Fruit fly (Drosophila melanogaster): ENCODE results near the gene Mrtf.

The Mrtf gene

DNA sequence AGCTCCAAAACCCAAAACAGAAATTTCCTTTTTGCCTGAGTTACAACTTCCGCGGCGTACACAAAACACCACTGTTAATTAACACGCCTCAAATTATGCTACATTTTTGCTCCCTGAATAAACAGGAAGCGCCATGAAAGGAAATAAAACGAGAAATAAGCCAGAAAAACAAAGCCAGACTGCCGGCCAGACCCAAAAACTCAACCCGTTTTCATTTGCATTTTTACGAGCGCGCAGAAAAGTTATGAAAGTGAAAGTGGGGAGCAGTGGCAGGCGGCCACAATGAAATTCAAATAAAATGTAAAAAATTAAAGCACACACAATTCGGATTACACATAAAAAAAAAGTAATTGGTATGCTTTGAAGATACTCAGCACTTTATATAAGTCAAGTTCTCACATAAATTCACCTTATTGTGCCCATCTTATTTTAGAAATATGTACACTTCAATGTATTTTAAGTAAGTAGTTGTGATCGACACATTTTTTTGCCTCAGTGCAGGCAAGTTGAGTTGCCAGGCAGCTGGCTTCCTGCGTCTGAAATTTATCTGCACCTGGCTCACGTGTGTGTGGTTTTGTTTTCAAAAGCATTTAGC, 29.1 kb upstream of the Mrtf start:
- no peak for TF ChIP-seq Dll (optimal IDR thresholded peaks at IDR 0.05)
- no peak for TF ChIP-seq CG8478 (optimal IDR thresholded peaks at IDR 0.05)
- TF ChIP-seq pan (optimal IDR thresholded peaks at IDR 0.05), result no peak
- no peak for TF ChIP-seq usp (GFP tag; optimal IDR thresholded peaks at IDR 0.05)
- no peak for TF ChIP-seq EcR (GFP tag; optimal IDR thresholded peaks at IDR 0.05)
- TF ChIP-seq psq (optimal IDR thresholded peaks at IDR 0.05), result no peak

DNA sequence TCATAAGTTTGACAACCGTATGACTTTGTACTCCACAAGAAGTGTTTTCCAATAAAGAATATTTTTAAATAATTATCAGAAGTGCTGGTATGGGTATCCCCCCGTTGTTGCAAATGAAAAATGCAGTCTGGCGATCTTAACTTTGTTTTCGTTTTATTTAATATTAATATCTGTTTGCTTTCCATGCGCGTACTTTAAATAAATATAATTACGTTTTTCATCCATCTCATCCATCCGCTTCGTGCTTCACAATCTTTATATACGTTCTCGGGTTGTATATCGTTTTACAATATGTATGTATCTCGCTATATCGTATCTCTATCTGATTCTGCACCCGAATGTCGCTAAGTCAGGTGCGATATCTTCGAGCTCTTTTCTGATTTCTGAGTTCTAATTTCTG, 19.6 kb upstream of the Mrtf start:
- TF ChIP-seq CG8478 (optimal IDR thresholded peaks at IDR 0.05) (no peak), pan (optimal IDR thresholded peaks at IDR 0.05) (no peak), usp (GFP tag; optimal IDR thresholded peaks at IDR 0.05) (no peak), psq (optimal IDR thresholded peaks at IDR 0.05) (no peak), EcR (GFP tag; optimal IDR thresholded peaks at IDR 0.05) (no peak), Dll (optimal IDR thresholded peaks at IDR 0.05) (no peak)

DNA sequence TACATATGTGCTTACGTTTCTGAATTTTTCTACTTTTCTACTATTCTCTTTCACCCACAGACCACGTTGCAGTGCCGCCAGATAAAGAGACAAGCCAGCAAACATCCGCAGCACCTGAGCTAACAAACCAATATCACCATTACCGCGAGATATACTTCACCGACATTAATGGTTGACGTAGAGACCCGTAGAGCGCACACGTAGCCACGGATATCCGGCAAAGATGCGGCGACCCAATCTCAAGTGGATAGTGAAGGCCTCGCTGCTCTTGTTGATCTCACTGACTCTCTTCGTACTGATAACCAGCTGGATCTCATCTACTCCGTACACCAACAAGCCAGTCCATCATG, 16.3 kb upstream of the Mrtf start:
- no peak for TF ChIP-seq Dll (optimal IDR thresholded peaks at IDR 0.05)
- no peak for TF ChIP-seq CG8478 (optimal IDR thresholded peaks at IDR 0.05)
- TF ChIP-seq EcR (GFP tag; optimal IDR thresholded peaks at IDR 0.05), result no peak
- TF ChIP-seq usp (GFP tag; optimal IDR thresholded peaks at IDR 0.05), result no peak
- no peak for TF ChIP-seq psq (optimal IDR thresholded peaks at IDR 0.05)
- no peak for TF ChIP-seq pan (optimal IDR thresholded peaks at IDR 0.05)

DNA sequence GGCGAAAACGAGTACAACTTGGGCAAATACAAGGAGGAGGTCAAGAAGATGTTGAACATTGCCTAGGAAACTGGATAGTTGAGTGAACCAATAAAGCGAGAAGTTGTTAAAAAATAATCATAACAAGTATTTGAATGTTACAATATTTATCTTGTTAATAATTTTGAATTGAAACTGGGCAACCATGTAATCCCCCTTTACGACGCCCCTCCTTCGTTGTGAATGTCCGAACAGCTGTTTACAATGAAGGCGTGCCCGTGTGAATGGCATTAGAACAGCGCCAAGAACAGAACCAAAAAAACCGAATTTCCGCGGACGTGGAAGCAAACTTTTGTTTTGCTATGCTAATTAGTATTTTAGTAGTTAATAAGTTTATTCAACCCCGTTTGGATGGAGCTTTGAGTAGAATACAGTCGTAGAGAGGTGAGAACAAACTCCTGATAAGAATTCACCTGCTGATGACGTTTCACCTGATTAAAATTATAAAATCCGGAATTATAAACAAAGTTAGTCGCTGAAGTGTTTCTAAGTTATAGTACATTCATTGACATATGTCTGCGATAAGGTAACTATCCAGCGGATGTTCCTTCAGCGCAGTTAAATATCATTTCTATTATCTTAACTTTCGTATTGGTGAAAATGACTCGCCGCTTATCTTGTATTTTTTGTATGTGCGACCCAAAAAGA, 15.8 kb upstream of the Mrtf start, which contains the start of gene Pgant6:
TSS of gene Pgant6 (plus strand) at position 265 of the 687 bp plus-strand sequence.
- TF ChIP-seq Dll (optimal IDR thresholded peaks at IDR 0.05), result no peak
- no peak for TF ChIP-seq CG8478 (optimal IDR thresholded peaks at IDR 0.05)
- no peak for TF ChIP-seq psq (optimal IDR thresholded peaks at IDR 0.05)
- TF ChIP-seq pan (optimal IDR thresholded peaks at IDR 0.05), result no peak
- TF ChIP-seq usp (GFP tag; optimal IDR thresholded peaks at IDR 0.05), result no peak
- TF ChIP-seq EcR (GFP tag; optimal IDR thresholded peaks at IDR 0.05), result no peak

DNA sequence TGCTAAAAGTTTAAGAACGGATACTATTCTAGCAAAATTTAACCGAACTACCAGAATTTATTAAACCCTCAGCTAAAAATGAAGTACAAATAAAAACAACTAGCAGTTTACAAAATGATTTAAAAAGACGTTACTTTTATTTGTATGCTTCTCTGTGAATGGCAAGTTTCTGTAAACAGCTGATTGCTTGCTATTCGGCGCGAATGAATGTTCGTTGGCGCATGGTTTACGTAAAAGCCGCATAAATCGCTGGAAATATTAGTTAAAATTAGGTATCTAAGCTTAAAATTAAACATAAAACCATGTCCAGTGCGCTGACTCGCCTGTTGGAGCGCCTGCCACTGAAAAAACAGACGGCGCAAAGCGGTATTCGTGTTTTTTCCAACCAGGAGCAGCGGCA, 14.4 kb upstream of the Mrtf start, which contains the start of gene mRpS35:
TSS of gene mRpS35 (plus strand) at position 189 of the 400 bp plus-strand sequence.
- no peak for TF ChIP-seq psq (optimal IDR thresholded peaks at IDR 0.05)
- TF ChIP-seq usp (GFP tag; optimal IDR thresholded peaks at IDR 0.05), result no peak
- no peak for TF ChIP-seq pan (optimal IDR thresholded peaks at IDR 0.05)
- no peak for TF ChIP-seq Dll (optimal IDR thresholded peaks at IDR 0.05)
- no peak for TF ChIP-seq CG8478 (optimal IDR thresholded peaks at IDR 0.05)
- no peak for TF ChIP-seq EcR (GFP tag; optimal IDR thresholded peaks at IDR 0.05)

DNA sequence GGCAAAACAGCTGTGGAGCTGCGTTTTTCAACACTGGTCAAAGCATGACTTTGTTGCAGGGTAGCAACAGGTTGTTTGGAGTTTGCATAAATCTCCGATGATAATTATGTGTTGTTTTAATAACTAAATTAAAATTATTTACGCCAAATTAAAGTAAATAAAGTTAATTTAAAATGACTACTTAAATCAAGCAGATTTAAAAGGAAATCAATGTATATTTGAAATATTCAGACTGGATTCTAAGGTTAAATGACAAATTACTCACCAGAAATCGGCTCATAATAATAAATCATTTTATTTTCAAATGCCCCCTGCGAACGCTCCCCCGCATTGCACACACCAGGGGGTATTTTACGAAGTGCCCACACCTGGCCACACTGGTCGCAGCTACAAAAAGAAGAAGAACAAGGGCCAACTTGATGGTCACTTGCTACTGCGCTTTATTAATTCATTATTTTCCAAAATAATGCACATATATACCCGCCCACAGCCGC, 7.7 kb upstream of the Mrtf start, which contains the start of the genes CG12093 and Atg2:
TSS of gene CG12093 (minus strand) at position 40 of the 494 bp plus-strand sequence.
TSS of gene Atg2 (plus strand) at position 371 of the 494 bp plus-strand sequence.
- TF ChIP-seq pan (optimal IDR thresholded peaks at IDR 0.05) (peak; percentile 87), usp (GFP tag; optimal IDR thresholded peaks at IDR 0.05) (no peak)

DNA sequence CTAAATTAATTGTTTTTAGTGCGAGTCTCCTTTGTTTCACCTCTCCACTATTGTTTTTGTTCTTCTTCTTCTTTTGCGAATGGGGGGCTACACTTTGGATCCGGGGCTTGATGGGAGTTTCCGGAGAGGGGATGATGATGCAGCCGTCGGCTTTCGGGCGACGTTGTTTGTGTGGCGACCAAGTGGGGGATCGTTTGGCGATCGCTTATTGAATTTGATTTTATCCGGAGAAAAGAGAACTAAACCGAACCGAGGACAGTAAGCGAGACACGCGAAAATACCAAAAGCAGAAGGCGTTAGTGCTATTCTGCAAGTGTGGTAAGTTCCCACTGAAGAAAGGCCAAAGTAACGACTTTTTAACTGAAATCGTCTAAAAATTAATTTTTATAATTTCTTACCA, 5.7 kb upstream of the Mrtf start, which contains the start of gene AhcyL1:
TSS of gene AhcyL1 (minus strand) at position 281 of the 400 bp plus-strand sequence.
- TF ChIP-seq CG8478 (optimal IDR thresholded peaks at IDR 0.05) (no peak), Dll (optimal IDR thresholded peaks at IDR 0.05) (no peak), psq (optimal IDR thresholded peaks at IDR 0.05) (no peak)

DNA sequence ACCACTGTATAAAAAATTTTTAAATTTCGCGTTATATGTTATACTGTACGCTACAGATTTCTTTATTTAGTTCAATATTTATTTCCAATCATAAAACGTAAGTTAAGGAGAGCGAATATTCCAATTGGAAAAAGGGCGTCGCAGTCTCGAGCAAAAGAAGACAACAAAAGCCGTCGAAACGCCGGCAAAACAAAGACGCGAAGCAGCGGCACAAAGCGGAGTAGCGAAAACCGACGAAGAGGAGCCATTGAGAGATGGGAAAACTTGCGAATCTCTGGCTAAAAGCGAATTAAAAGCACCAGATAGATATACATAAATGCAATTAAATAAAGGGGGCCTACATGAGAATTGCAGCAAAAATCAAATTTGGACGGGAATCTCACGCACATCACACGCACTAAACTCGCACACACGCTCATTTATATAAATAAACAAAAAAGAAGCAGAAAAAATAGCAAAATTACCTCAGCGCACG, 505 bp downstream of the Mrtf start:
- TF ChIP-seq psq (optimal IDR thresholded peaks at IDR 0.05), result peak; percentile 23
- TF ChIP-seq EcR (GFP tag; optimal IDR thresholded peaks at IDR 0.05), result no peak
- no peak for TF ChIP-seq CG8478 (optimal IDR thresholded peaks at IDR 0.05)

DNA sequence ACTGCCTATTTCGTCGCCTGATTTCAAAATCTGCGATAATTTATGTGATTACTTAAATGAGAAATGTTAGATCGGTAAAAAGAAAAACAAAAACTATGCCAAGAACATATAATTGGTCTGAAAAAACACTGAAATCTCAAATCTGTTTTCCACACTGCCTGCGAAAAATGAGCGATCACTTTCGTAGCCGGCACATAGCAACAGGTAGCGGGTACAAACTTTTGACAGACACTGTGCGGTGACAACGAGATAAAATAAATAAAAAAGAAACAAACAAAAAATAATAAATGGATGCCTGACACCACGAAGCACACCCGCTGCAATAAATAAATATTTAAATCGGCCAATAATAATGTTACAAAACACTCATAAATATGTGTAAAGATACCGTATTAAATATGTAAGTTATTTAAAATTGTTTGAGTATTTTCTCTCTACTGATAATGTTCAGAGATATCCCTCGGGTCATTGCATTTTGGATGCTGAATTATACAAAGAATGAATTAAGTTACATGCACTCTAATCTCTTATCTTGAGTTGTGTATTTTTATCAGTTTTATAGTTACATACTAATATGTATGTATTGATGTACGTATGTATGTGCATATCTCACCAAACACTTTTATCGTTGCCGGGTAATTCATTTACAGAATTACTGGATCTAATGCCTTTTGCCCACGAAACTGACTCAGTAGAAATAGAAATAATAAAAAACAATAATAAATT, 1.2 kb downstream of the Mrtf start:
- TF ChIP-seq usp (GFP tag; optimal IDR thresholded peaks at IDR 0.05), result no peak
- TF ChIP-seq psq (optimal IDR thresholded peaks at IDR 0.05), result no peak
- TF ChIP-seq Dll (optimal IDR thresholded peaks at IDR 0.05), result no peak
- TF ChIP-seq EcR (GFP tag; optimal IDR thresholded peaks at IDR 0.05), result no peak
- TF ChIP-seq pan (optimal IDR thresholded peaks at IDR 0.05), result no peak
- TF ChIP-seq CG8478 (optimal IDR thresholded peaks at IDR 0.05), result no peak

DNA sequence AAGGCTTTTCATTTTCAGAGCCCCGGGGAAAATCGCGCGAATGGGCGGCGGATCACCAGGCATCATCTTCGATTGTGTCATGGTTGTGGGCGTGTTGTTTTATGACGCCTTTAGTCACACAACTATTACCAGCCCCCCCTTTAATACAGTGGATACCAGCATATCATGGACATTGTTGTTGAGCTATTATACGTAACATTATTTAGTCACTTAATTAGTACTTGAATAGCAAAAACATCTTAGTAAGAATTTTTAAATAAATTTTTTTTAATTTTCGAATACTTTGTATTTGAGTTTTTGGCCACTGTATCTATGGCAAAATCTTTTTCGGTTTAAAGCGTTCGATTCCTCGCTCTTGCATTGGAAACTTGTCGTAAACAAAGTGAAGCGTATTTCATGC, 2.6 kb downstream of the Mrtf start:
- no peak for TF ChIP-seq Dll (optimal IDR thresholded peaks at IDR 0.05)
- no peak for TF ChIP-seq usp (GFP tag; optimal IDR thresholded peaks at IDR 0.05)
- TF ChIP-seq EcR (GFP tag; optimal IDR thresholded peaks at IDR 0.05), result no peak
- no peak for TF ChIP-seq psq (optimal IDR thresholded peaks at IDR 0.05)
- no peak for TF ChIP-seq pan (optimal IDR thresholded peaks at IDR 0.05)
- TF ChIP-seq CG8478 (optimal IDR thresholded peaks at IDR 0.05), result no peak

DNA sequence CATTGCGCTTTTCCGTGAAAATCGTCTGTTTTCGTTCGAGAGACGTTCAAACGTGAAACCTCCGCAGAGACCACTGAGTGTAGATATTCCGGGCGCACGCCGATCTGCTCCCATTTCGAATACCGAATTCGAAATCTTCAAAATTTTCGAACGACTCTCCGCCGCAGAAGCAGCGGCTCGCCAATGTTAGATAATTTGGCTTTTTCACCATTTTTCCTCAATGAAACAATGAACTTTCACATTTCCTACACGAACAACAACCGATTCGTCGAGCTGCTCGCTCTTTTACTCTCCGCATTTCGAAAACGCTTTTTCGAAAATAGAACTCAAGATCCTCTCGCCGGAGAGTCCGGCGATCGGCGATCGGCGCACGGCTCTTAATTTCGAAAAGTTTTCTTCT, 4.2 kb downstream of the Mrtf start:
- no peak for TF ChIP-seq psq (optimal IDR thresholded peaks at IDR 0.05)
- no peak for TF ChIP-seq CG8478 (optimal IDR thresholded peaks at IDR 0.05)
- TF ChIP-seq Dll (optimal IDR thresholded peaks at IDR 0.05), result no peak
- no peak for TF ChIP-seq EcR (GFP tag; optimal IDR thresholded peaks at IDR 0.05)
- no peak for TF ChIP-seq usp (GFP tag; optimal IDR thresholded peaks at IDR 0.05)
- no peak for TF ChIP-seq pan (optimal IDR thresholded peaks at IDR 0.05)

DNA sequence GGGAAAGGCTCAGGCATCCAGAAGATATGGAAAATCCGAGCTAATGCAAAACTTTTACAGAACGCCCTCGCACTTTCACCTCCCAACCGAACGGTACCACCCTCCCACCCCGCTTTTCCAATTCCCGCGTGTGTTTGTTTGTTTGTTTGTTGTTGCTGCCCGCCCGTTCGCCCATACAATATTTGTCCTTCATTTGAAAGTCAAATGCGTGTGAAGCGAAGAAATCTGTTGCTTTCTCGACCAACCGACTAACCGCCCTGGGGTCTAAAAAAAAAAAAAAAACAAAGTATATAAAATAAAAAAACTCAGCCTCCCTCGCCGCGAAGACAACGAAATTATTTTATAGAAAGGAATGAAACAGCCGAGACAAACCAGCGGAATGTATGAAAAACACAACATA, 18.0 kb downstream of the Mrtf start:
- TF ChIP-seq CG8478 (optimal IDR thresholded peaks at IDR 0.05), result no peak
- TF ChIP-seq psq (optimal IDR thresholded peaks at IDR 0.05), result no peak
- no peak for TF ChIP-seq Dll (optimal IDR thresholded peaks at IDR 0.05)
- no peak for TF ChIP-seq usp (GFP tag; optimal IDR thresholded peaks at IDR 0.05)
- TF ChIP-seq EcR (GFP tag; optimal IDR thresholded peaks at IDR 0.05), result no peak
- no peak for TF ChIP-seq pan (optimal IDR thresholded peaks at IDR 0.05)
